Fruit fly (Drosophila melanogaster): ENCODE data around the gene noi.

The noi gene

DNA sequence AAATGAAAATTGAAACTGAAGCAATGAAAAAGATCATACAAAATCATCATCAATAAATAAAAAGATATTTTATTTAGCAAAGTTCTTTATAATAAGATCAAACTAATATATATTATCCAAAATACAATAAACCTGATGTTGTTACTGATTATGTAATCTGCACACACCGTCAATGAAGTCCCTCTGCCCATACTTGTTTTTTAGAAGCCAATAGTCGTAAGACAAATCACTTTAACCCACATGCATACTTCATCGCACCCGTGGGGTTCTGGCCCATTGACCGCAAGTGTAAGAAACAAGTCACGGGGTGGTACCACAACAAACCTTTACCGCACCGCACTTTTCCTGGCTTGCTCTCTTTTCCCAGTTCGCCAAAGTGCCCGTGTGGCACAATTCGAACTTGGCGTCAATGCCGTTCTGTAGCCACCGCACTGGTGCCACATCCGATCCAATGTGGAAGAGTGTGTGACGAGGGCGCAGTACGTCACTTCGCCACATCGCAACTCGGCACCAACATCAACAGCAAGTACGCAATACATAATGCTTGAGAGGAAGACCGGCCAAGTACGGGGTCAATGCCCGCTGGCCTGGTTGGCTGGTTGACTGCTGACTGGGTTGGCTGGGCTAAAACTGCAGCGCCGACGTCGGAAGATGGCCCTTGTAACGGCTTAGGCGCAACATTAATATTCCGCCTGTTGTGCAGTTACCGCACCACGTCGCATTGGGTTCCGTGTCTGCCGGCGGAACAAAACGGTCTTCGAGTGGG, 18.2 kb downstream of the noi start (continued):
- TF ChIP-seq GATAe (GFP tag; conservative IDR thresholded peaks at IDR 0.05) = no peak
- no peak for TF ChIP-seq CG9932 (GFP tag; IDR thresholded peaks at IDR 0.05)
- 0 out of 3 replicates have a peak, but pooled peaks have one; percentile 14 for TF ChIP-seq zfh1 (GFP tag; IDR thresholded peaks at IDR 0.05)
- no peak for TF ChIP-seq al (GFP tag; IDR thresholded peaks at IDR 0.05)
- no peak for TF ChIP-seq CG16779 (GFP tag; IDR thresholded peaks at IDR 0.05)
- TF ChIP-seq luna (GFP tag; optimal IDR thresholded peaks at IDR 0.05) = no peak
- no peak for TF ChIP-seq ERR (GFP tag; optimal IDR thresholded peaks at IDR 0.05)
- TF ChIP-seq Awh (GFP tag; IDR thresholded peaks at IDR 0.05) = no peak
- no peak for TF ChIP-seq yki (optimal IDR thresholded peaks at IDR 0.05)
- no peak for TF ChIP-seq tup (GFP tag; optimal IDR thresholded peaks at IDR 0.05)
- no peak for TF ChIP-seq fd64A (GFP tag; optimal IDR thresholded peaks at IDR 0.05)

DNA sequence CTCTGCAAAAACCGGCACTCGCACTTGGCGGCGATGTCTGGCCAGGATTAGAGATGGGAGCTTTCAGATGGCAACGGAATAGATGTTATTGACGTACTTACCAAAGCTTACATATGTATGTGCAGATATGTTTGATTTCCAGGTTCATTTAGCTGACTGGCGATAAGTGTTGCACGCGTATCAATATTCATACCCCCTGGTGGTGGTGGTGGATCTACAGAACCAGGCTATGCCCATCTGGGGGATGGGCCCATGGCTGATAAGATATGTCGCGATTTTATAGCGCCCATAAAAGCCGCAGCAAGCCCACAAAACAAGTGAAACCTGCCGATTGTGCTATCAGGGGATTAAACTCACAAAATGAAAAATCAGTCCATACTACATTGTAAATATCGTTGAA, 19.5 kb downstream of the noi start:
- no peak for TF ChIP-seq NFAT (GFP tag; IDR thresholded peaks at IDR 0.05)
- no peak for TF ChIP-seq Atf6 (GFP tag; IDR thresholded peaks at IDR 0.05)
- TF ChIP-seq Doc2 (GFP tag; IDR thresholded peaks at IDR 0.05) = no peak
- TF ChIP-seq mirr (GFP tag; optimal IDR thresholded peaks at IDR 0.05) = peak; percentile 6
- no peak for TF ChIP-seq CG3407 (GFP tag; optimal IDR thresholded peaks at IDR 0.05)
- peak; percentile 92 for TF ChIP-seq Hey (tag; optimal IDR thresholded peaks at IDR 0.05)
- no peak for TF ChIP-seq wdn (GFP tag; IDR thresholded peaks at IDR 0.05)
- TF ChIP-seq CG34376 (GFP tag; optimal IDR thresholded peaks at IDR 0.05) = peak; percentile 9
- no peak for TF ChIP-seq CG15073 (GFP tag; optimal IDR thresholded peaks at IDR 0.05)
- peak; percentile 8 for TF ChIP-seq BtbVII (GFP tag; optimal IDR thresholded peaks at IDR 0.05)
- TF ChIP-seq sug (tag; optimal IDR thresholded peaks at IDR 0.05) = peak; percentile 97
- peak; percentile 21; the same call in 1 of the 2 replicates for TF ChIP-seq GATAe (GFP tag; conservative IDR thresholded peaks at IDR 0.05)

DNA sequence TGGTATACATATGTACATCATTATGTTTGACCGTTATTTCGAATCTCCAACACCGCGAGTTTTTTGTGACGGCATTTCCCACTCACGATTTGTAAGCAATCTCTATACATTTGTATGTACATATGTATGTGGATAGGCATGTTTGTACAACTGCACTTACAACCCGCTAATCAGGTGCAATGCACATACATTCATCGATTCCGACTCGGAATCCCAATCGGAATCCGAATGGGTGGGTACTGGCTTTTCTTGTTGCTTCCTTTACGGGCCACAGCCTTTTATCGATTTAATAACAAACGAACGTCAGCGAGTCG, 19.9 kb downstream of the noi start:
- TF ChIP-seq CG5245 (GFP tag; optimal IDR thresholded peaks at IDR 0.05) = no peak
- TF ChIP-seq CG12155 (GFP tag; optimal IDR thresholded peaks at IDR 0.05) = no peak
- TF ChIP-seq CG2199 (GFP tag; IDR thresholded peaks at IDR 0.05) = 0 out of 3 replicates have a peak, but pooled peaks have one; percentile 24
- TF ChIP-seq CG16815 (GFP tag; optimal IDR thresholded peaks at IDR 0.05) = no peak
- no peak for TF ChIP-seq CG4854 (GFP tag; optimal IDR thresholded peaks at IDR 0.05)
- TF ChIP-seq Drgx (GFP tag; IDR thresholded peaks at IDR 0.05) = no peak
- TF ChIP-seq insv (GFP tag; optimal IDR thresholded peaks at IDR 0.05) = peak; percentile 17 to 85
- no peak for TF ChIP-seq CG17829 (tag; optimal IDR thresholded peaks at IDR 0.05)
- TF ChIP-seq HLH54F (GFP tag; optimal IDR thresholded peaks at IDR 0.05) = no peak
- TF ChIP-seq CG16813 (GFP tag; IDR thresholded peaks at IDR 0.05; ENCODE audit: partially characterized antibody) = no peak
- no peak for TF ChIP-seq CG2678 (tag; optimal IDR thresholded peaks at IDR 0.05)
- TF ChIP-seq CG2889 (GFP tag; IDR thresholded peaks at IDR 0.05) = no peak
- TF ChIP-seq dati (GFP tag; IDR thresholded peaks at IDR 0.05) = no peak
- 0 out of 2 replicates have a peak, but pooled peaks have one; percentile 1 for TF ChIP-seq CG17328 (GFP tag; IDR thresholded peaks at IDR 0.05)
- TF ChIP-seq CG9727 (GFP tag; optimal IDR thresholded peaks at IDR 0.05) = no peak
- no peak for TF ChIP-seq Dip2 (GFP tag; IDR thresholded peaks at IDR 0.05)
- peak; percentile 7; the same call in 1 of the 2 replicates for TF ChIP-seq CG32767 (GFP tag; IDR thresholded peaks at IDR 0.05)
- no peak for TF ChIP-seq CG11085 (GFP tag; IDR thresholded peaks at IDR 0.05)
- no peak for TF ChIP-seq vvl (GFP tag; IDR thresholded peaks at IDR 0.05)
- no peak for TF ChIP-seq Doc2 (GFP tag; IDR thresholded peaks at IDR 0.05)
- TF ChIP-seq CG8944 (GFP tag; optimal IDR thresholded peaks at IDR 0.05) = no peak
- TF ChIP-seq CG12942 (GFP tag; optimal IDR thresholded peaks at IDR 0.05) = no peak
- TF ChIP-seq CG17186 (GFP tag; optimal IDR thresholded peaks at IDR 0.05) = no peak
- no peak for TF ChIP-seq CG13775 (GFP tag; optimal IDR thresholded peaks at IDR 0.05)
- no peak for TF ChIP-seq CG17359 (tag; optimal IDR thresholded peaks at IDR 0.05)
- no peak for TF ChIP-seq CG17612 (GFP tag; IDR thresholded peaks at IDR 0.05)
- TF ChIP-seq CG6791 (GFP tag; IDR thresholded peaks at IDR 0.05; ENCODE audit: partially characterized antibody) = no peak
- TF ChIP-seq CG13894 (tag; optimal IDR thresholded peaks at IDR 0.05) = no peak
- no peak for TF ChIP-seq gcm (GFP tag; optimal IDR thresholded peaks at IDR 0.05)

Data from whole organism, embryonic.